Fruit fly (Drosophila melanogaster): ENCODE measurements around the gene pon.

Gene pon

DNA sequence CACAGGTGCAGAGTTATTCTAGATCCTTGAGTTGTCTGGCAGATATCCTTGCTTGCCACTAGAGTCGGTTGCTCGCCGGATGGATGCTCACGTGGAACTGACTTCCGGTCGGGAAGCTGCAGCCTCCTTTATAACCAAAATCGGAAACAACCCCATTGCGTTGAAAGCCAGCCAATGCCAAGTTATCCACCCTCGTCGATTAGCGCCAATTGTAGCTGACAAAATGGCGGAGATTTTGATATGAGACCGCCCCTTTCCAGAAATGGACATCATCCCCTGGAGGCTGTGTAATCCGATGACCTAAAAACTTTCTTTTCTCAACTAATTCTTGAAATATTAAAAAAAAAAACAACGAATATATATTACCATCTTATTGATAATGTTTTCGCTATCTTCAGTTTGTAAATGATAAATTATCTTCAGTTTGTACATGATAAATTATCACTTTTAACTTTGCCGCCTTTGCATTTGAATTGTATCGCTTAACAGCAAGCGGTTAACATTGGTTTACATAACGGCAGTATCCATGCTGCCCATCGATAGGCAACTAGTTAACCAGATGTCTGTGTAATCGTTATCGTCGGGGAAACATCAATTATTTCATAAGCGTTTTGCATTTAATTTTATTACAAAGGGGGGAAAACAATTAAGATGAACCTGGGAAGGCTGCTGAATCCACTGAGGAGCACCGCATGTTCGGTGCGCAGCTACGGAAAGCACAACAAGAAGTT is 11.4 kb downstream of the pon start, which contains the start of the genes HLH4C and mRpL30:
Gene HLH4C, minus strand, starts transcription at position 99 of the 731 bp plus-strand sequence.
Gene mRpL30, plus strand, starts transcription at position 556 of the 731 bp plus-strand sequence.
- TF ChIP-seq CG13204 (GFP tag; optimal IDR thresholded peaks at IDR 0.05) (no peak), CG8159 (tag; optimal IDR thresholded peaks at IDR 0.05) (no peak), rn (GFP tag; IDR thresholded peaks at IDR 0.05) (no peak), Snoo (tag; optimal IDR thresholded peaks at IDR 0.05) (no peak), CG14655 (GFP tag; optimal IDR thresholded peaks at IDR 0.05) (no peak), CG8301 (tag; optimal IDR thresholded peaks at IDR 0.05) (no peak), CG10348 (GFP tag; IDR thresholded peaks at IDR 0.05) (no peak), CG9948 (tag; optimal IDR thresholded peaks at IDR 0.05) (no peak), fd96Ca (GFP tag; IDR thresholded peaks at IDR 0.05) (no peak), EcR (GFP tag; optimal IDR thresholded peaks at IDR 0.05) (no peak), Pif1A (GFP tag; optimal IDR thresholded peaks at IDR 0.05) (no peak), CG15710 (tag; optimal IDR thresholded peaks at IDR 0.05) (no peak), CG4496 (GFP tag; IDR thresholded peaks at IDR 0.05) (no peak)

DNA sequence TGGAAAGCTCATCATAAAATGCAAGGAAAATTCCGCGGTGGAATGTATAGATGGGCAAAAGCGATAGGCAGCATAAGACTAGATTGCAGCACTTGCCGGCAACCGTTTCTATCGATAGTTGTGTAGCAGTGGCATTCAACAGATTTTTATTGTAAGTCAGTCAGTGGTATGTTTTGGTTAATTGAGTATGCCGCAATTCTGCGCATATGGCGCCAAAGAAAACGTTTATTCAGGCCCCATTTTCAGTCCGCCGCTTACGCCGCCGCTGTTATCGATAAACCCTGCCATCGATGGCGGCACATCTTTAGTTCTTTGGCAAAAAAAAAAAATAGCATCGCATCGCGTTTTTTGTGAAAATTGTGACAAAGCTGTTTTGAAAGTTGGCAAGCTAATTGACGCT is 13.6 kb downstream of the pon start, which contains the start of the genes Cbp80 and Torsin:
Gene Cbp80, plus strand, starts transcription at position 265 of the 400 bp plus-strand sequence.
Gene Torsin, minus strand, starts transcription at position 282 of the 400 bp plus-strand sequence.
- 0 out of 3 replicates have a peak, but pooled peaks have one; percentile 23 for TF ChIP-seq fd96Ca (GFP tag; IDR thresholded peaks at IDR 0.05)
- TF ChIP-seq CG32121 (GFP tag; IDR thresholded peaks at IDR 0.05), result 0 out of 2 replicates have a peak, but pooled peaks have one; percentile 24
- TF ChIP-seq D1 (tag; optimal IDR thresholded peaks at IDR 0.05), result no peak

- TF ChIP-seq EcR (GFP tag; optimal IDR thresholded peaks at IDR 0.05), result no peak
- TF ChIP-seq Ets98B (GFP tag; IDR thresholded peaks at IDR 0.05), result no peak
- no peak for TF ChIP-seq CG4496 (GFP tag; IDR thresholded peaks at IDR 0.05)
These were observed 18.3 kb downstream of the pon start, which contains the start of gene CG15473 for dm6 chrX:4654397-4654796. Gene CG15473, minus strand, starts transcription at chrX:4654497.

dm6 chrX:4657896-4658295 is 21.8 kb downstream of the pon start:
- TF ChIP-seq CG4496 (GFP tag; IDR thresholded peaks at IDR 0.05) (peak; percentile 33; the same call in 1 of the 3 replicates), Ets98B (GFP tag; IDR thresholded peaks at IDR 0.05) (no peak)

DNA sequence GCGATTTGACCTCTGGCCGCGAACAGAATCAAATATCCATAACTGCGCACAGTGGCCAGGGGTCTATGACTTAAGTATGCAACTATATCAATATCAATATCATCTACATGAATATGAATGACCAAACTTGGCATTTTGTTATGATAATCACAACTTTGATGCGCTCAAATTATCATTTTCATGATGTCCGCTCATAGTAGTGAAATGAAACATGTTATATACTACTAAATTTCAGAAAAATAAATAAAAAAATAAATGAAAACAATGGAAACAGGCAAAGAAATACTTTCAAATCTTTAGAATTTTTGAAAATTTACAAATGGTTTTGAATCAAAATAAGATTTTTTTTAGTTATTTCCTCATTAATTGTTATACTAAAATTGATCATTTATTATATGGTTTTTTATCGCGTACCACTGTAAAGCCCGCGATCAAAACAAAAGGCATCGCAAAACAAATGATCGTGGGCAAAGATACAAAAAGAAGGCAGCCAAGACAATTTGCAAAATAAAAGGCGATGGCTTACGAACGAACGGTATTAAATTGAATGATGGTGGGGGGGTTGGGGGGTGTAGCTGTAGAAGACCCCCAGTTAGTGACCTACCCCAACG is 24.6 kb downstream of the pon start:
- TF ChIP-seq CG8159 (tag; optimal IDR thresholded peaks at IDR 0.05) (peak; percentile 32), CG9948 (tag; optimal IDR thresholded peaks at IDR 0.05) (peak; percentile 25), CG10348 (GFP tag; IDR thresholded peaks at IDR 0.05) (no peak), Pif1B (GFP tag; optimal IDR thresholded peaks at IDR 0.05) (no peak), CG14655 (GFP tag; optimal IDR thresholded peaks at IDR 0.05) (no peak), CG15710 (tag; optimal IDR thresholded peaks at IDR 0.05) (peak; percentile 9), Ets98B (GFP tag; IDR thresholded peaks at IDR 0.05) (no peak)

DNA sequence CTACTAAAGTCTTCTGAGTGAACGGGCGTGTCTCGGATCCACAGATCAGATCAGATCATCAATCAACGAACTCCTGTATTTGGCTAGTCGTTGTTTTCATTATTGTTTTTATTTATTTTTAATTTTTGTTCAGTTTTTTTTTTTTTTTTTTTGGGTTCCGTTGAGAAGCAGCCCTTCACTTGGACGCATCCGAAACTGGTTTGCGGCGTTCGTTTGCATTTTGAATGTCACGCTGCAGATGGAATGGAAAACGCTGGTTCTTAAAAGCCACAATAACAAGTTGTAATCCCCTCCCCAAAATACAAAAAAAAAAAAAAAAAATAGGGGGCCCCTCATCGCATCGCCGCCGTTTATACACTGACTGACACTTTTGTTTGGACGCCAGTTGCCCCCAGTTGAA is 28.0 kb downstream of the pon start:
- TF ChIP-seq Snoo (tag; optimal IDR thresholded peaks at IDR 0.05), result no peak
- peak; percentile 8 for TF ChIP-seq CG15710 (tag; optimal IDR thresholded peaks at IDR 0.05)
- no peak for TF ChIP-seq CG17806 (tag; optimal IDR thresholded peaks at IDR 0.05)
- peak; percentile 43 for TF ChIP-seq EcR (GFP tag; optimal IDR thresholded peaks at IDR 0.05)
- TF ChIP-seq gl (tag; optimal IDR thresholded peaks at IDR 0.05), result peak; percentile 5
- TF ChIP-seq Pif1A (GFP tag; optimal IDR thresholded peaks at IDR 0.05), result peak; percentile 1
- TF ChIP-seq CG34367 (tag; optimal IDR thresholded peaks at IDR 0.05), result no peak

DNA sequence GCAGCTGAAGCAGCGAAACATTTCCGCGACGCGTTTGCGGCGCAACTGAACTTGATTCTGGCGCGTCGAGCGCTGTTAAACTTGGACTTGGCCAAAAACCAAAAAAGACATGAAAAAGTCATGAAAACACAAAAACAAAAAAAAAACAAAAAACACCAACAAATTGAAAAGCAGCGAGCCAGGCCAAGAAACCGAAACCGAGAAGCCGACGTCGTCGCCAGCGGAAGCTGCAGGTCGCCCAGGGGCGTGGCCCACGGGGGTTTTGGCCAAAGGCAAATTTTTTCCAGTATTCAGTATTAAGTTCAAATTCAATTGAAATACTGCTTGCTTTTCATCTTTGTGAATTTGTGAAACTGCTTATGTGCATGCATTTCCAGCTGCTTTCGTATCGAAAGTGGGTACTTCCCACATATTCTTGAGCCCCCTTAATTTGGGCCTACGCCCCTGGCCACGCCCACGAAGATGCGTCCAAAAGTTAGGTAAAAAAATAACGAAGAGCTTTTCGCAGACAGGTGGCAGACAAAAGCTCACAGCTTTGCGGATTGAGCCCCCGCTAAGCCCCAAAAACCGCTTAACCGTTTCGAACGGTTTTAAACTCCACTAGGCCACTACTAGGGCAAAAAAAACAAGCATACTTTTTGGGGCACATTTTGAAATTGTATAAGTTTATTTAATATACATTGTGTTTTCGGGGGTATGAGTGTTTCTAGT is 30.7 kb downstream of the pon start, which contains the start of gene CG3009:
Gene CG3009, minus strand, starts transcription at position 51 of the 711 bp plus-strand sequence.
- peak; percentile 98 for TF ChIP-seq Pif1A (GFP tag; optimal IDR thresholded peaks at IDR 0.05)
- peak; percentile 91 for TF ChIP-seq D1 (tag; optimal IDR thresholded peaks at IDR 0.05)
- TF ChIP-seq fd96Ca (GFP tag; IDR thresholded peaks at IDR 0.05), result peak; percentile 98
- peak; percentile 94 for TF ChIP-seq CG8159 (tag; optimal IDR thresholded peaks at IDR 0.05)
- TF ChIP-seq CG9948 (tag; optimal IDR thresholded peaks at IDR 0.05), result peak; percentile 94
- TF ChIP-seq Pif1B (GFP tag; optimal IDR thresholded peaks at IDR 0.05), result peak; percentile 95
- peak; percentile 85 for TF ChIP-seq gl (tag; optimal IDR thresholded peaks at IDR 0.05)
- TF ChIP-seq Ets98B (GFP tag; IDR thresholded peaks at IDR 0.05), result peak; percentile 98
- TF ChIP-seq CG14655 (GFP tag; optimal IDR thresholded peaks at IDR 0.05), result peak; percentile 95
- peak; percentile 96 for TF ChIP-seq CG12605 (GFP tag; IDR thresholded peaks at IDR 0.05)
- TF ChIP-seq CG17806 (tag; optimal IDR thresholded peaks at IDR 0.05), result peak; percentile 93
- peak; percentile 92 for TF ChIP-seq rn (GFP tag; IDR thresholded peaks at IDR 0.05)
- peak; percentile 93 for TF ChIP-seq CG34367 (tag; optimal IDR thresholded peaks at IDR 0.05)
- peak; percentile 98 for TF ChIP-seq Snoo (tag; optimal IDR thresholded peaks at IDR 0.05)
- TF ChIP-seq CG10348 (GFP tag; IDR thresholded peaks at IDR 0.05), result peak; percentile 95
- peak; percentile 94 for TF ChIP-seq CG13204 (GFP tag; optimal IDR thresholded peaks at IDR 0.05)
- peak; percentile 94 for TF ChIP-seq CG8301 (tag; optimal IDR thresholded peaks at IDR 0.05)
- TF ChIP-seq CG15710 (tag; optimal IDR thresholded peaks at IDR 0.05), result peak; percentile 96
- peak; percentile 68 for TF ChIP-seq EcR (GFP tag; optimal IDR thresholded peaks at IDR 0.05)
- peak; percentile 98 for TF ChIP-seq CG32121 (GFP tag; IDR thresholded peaks at IDR 0.05)
- peak; percentile 98 for TF ChIP-seq CG4496 (GFP tag; IDR thresholded peaks at IDR 0.05)

Data from whole organism, pupa.